Fruit fly (Drosophila melanogaster) whole organism, embryonic: ENCODE results near the gene Nrx-IV.

ENCODE experiments used
- CG10565 ChIP-seq: fragments of 200-800 bp; sonication (Bioruptor generic); optimal IDR thresholded peaks from 3 replicates; lab custom pipeline; 2016; ENCODE audit warnings: missing biosample characterization, mild to moderate bottlenecking, missing genetic modification characterization
- CG11504 ChIP-seq: fragments of 200-800 bp; sonication (Bioruptor generic); optimal IDR thresholded peaks from 3 replicates; lab custom pipeline; 2019; ENCODE audit warnings: missing biosample characterization, mild to moderate bottlenecking, missing genetic modification characterization, moderate library complexity
- CG11560 ChIP-seq: fragments of 200-800 bp; sonication (Bioruptor generic); IDR thresholded peaks from 3 replicates; pipeline ENCODE4 v1.3.6; 2022; ENCODE audit warnings: missing biosample characterization, missing genetic modification characterization
- CG11696 ChIP-seq: fragments of 200-800 bp; sonication (Bioruptor generic); IDR thresholded peaks from 2 replicates; pipeline ENCODE4 v1.3.6; 2022; ENCODE audit warnings: missing biosample characterization, missing genetic modification characterization
- CG12219 ChIP-seq: fragments of 200-800 bp; sonication (Bioruptor generic); optimal IDR thresholded peaks from 3 replicates; lab custom pipeline; 2018; ENCODE audit warnings: missing biosample characterization, mild to moderate bottlenecking, missing genetic modification characterization
- CG12236 ChIP-seq: fragments of 200-800 bp; sonication (Bioruptor generic); optimal IDR thresholded peaks from 2 replicates; lab custom pipeline; 2016; ENCODE audit warnings: missing biosample characterization, missing genetic modification characterization
- CG12769 ChIP-seq: fragments of 200-800 bp; sonication (Bioruptor generic); optimal IDR thresholded peaks from 2 replicates; lab custom pipeline; 2019; ENCODE audit warnings: missing biosample characterization, mild to moderate bottlenecking, missing genetic modification characterization, moderate library complexity
- CG13775 ChIP-seq: fragments of 200-800 bp; sonication (Bioruptor generic); optimal IDR thresholded peaks from 3 replicates; lab custom pipeline; 2017; ENCODE audit warnings: missing biosample characterization, mild to moderate bottlenecking, missing genetic modification characterization
- CG14050 ChIP-seq: fragments of 200-800 bp; sonication (Bioruptor generic); IDR thresholded peaks from 3 replicates; pipeline ENCODE4 v1.3.6; 2022; ENCODE audit warnings: missing biosample characterization, missing genetic modification characterization
- CG14441 ChIP-seq: fragments of 200-800 bp; sonication (Bioruptor generic); IDR thresholded peaks from 2 replicates; pipeline ENCODE4 v1.3.6; 2022; ENCODE audit warnings: missing biosample characterization, missing genetic modification characterization
- CG15601 ChIP-seq: fragments of 200-800 bp; sonication (Bioruptor generic); optimal IDR thresholded peaks from 3 replicates; lab custom pipeline; 2019; ENCODE audit warnings: missing biosample characterization, mild to moderate bottlenecking, missing genetic modification characterization, moderate library complexity
- CG16813 ChIP-seq: fragments of 200-800 bp; sonication (Bioruptor generic); IDR thresholded peaks from 3 replicates; pipeline ENCODE4 v1.3.6; 2022; ENCODE audit warnings: missing biosample characterization, missing genetic modification characterization; ENCODE audit not compliant: partially characterized antibody
- CG2199 ChIP-seq: fragments of 200-800 bp; sonication (Bioruptor generic); IDR thresholded peaks from 3 replicates; pipeline ENCODE4 v1.3.6; 2022; ENCODE audit warnings: missing biosample characterization, missing genetic modification characterization
- CG30403 ChIP-seq: fragments of 200-800 bp; sonication (Bioruptor generic); optimal IDR thresholded peaks from 3 replicates; lab custom pipeline; 2016; ENCODE audit warnings: missing biosample characterization, missing genetic modification characterization
- CG7556 ChIP-seq: fragments of 200-800 bp; sonication (Bioruptor generic); optimal IDR thresholded peaks from 2 replicates; lab custom pipeline; 2017; ENCODE audit warnings: missing biosample characterization, mild to moderate bottlenecking, missing genetic modification characterization
- Dip3 ChIP-seq: fragments of 200-800 bp; sonication (Bioruptor generic); optimal IDR thresholded peaks from 3 replicates; lab custom pipeline; 2016; ENCODE audit warnings: missing biosample characterization, missing genetic modification characterization
- Drgx ChIP-seq: fragments of 200-800 bp; sonication (Bioruptor generic); IDR thresholded peaks from 2 replicates; pipeline ENCODE4 v1.3.6; 2022; ENCODE audit warnings: missing biosample characterization, missing genetic modification characterization
- E2f1 ChIP-seq: fragments of 200-800 bp; sonication (Bioruptor generic); IDR thresholded peaks from 2 replicates; pipeline ENCODE4 v1.3.6; 2022; ENCODE audit warnings: missing biosample characterization, missing genetic modification characterization
- Ets65A ChIP-seq: fragments of 200-800 bp; sonication (Bioruptor generic); peaks from one replicate; lab custom pipeline; 2016; ENCODE audit warnings: missing biosample characterization, missing genetic modification characterization
- H15 ChIP-seq: fragments of 200-800 bp; sonication (Bioruptor generic); IDR thresholded peaks from 3 replicates; pipeline ENCODE4 v1.3.6; 2022; ENCODE audit warnings: missing biosample characterization, missing genetic modification characterization
- HLH3B ChIP-seq: fragments of 200-800 bp; sonication (Bioruptor generic); IDR thresholded peaks from 2 replicates; pipeline ENCODE4 v1.3.6; 2022; ENCODE audit warnings: missing biosample characterization, missing genetic modification characterization
- HmgZ ChIP-seq: fragments of 200-800 bp; sonication (Bioruptor generic); optimal IDR thresholded peaks from 2 replicates; lab custom pipeline; 2018; ENCODE audit warnings: missing biosample characterization, mild to moderate bottlenecking, missing genetic modification characterization
- Hr39 ChIP-seq: fragments of >200 bp; optimal IDR thresholded peaks from 2 replicates; lab custom pipeline; 2017
- Med ChIP-seq: fragments of 200-800 bp; sonication (Bioruptor generic); peaks from one replicate; lab custom pipeline; 2016; ENCODE audit warnings: missing biosample characterization, missing genetic modification characterization, mild to moderate bottlenecking, inconsistent platforms, moderate library complexity
- Ptx1 ChIP-seq: fragments of 200-800 bp; sonication (Bioruptor generic); IDR thresholded peaks from 2 replicates; pipeline ENCODE4 v1.3.6; 2022; ENCODE audit warnings: missing biosample characterization, missing genetic modification characterization
- Rfx ChIP-seq: fragments of 200-800 bp; sonication (Bioruptor generic); IDR thresholded peaks from 2 replicates; pipeline ENCODE4 v1.3.6; 2022; ENCODE audit warnings: missing biosample characterization, missing genetic modification characterization
- Spps ChIP-seq: fragments of 200-800 bp; sonication (Bioruptor generic); optimal IDR thresholded peaks from 2 replicates; lab custom pipeline; 2018; ENCODE audit warnings: missing biosample characterization, mild to moderate bottlenecking, missing genetic modification characterization
- bowl ChIP-seq: fragments of 200-800 bp; sonication (Bioruptor generic); IDR thresholded peaks from 2 replicates; pipeline ENCODE4 v1.3.6; 2022; ENCODE audit warnings: missing biosample characterization, missing genetic modification characterization
- chinmo ChIP-seq: fragments of 200-800 bp; sonication (Bioruptor generic); IDR thresholded peaks from 4 replicates; pipeline ENCODE4 v1.3.6; 2022; ENCODE audit warnings: missing biosample characterization, missing genetic modification characterization; ENCODE audit not compliant: partially characterized antibody
- ci ChIP-seq: fragments of 200-800 bp; sonication (Bioruptor generic); IDR thresholded peaks from 3 replicates; pipeline ENCODE4 v1.3.6; 2022; ENCODE audit warnings: missing biosample characterization, missing genetic modification characterization
- crol ChIP-seq: fragments of 200-800 bp; sonication (Bioruptor generic); IDR thresholded peaks from 2 replicates; pipeline ENCODE4 v1.3.6; 2022; ENCODE audit warnings: missing biosample characterization, missing genetic modification characterization
- cwo ChIP-seq: fragments of 200-800 bp; sonication (Bioruptor generic); optimal IDR thresholded peaks from 3 replicates; lab custom pipeline; 2017; ENCODE audit warnings: missing biosample characterization, missing genetic modification characterization, mild to moderate bottlenecking, moderate library complexity, missing genetic modification reagents
- dysf ChIP-seq: fragments of 200-800 bp; sonication (Bioruptor generic); IDR thresholded peaks from 3 replicates; pipeline ENCODE4 v1.3.6; 2022; ENCODE audit warnings: missing biosample characterization, missing genetic modification characterization
- grau ChIP-seq: fragments of 200-800 bp; optimal IDR thresholded peaks from 3 replicates; lab custom pipeline; 2019; ENCODE audit warnings: missing biosample characterization, mild to moderate bottlenecking, missing genetic modification characterization, moderate library complexity
- kni ChIP-seq: fragments of 200-800 bp; sonication (Bioruptor generic); optimal IDR thresholded peaks from 3 replicates; lab custom pipeline; 2017; ENCODE audit warnings: mild to moderate bottlenecking, missing biosample characterization, missing genetic modification reagents, missing genetic modification characterization
- lmd ChIP-seq: fragments of 200-800 bp; sonication (Bioruptor generic); IDR thresholded peaks from 2 replicates; pipeline ENCODE4 v1.3.6; 2022; ENCODE audit warnings: missing biosample characterization, missing genetic modification characterization
- nmo ChIP-seq: fragments of 200-800 bp; sonication (Bioruptor generic); optimal IDR thresholded peaks from 2 replicates; lab custom pipeline; 2018; ENCODE audit warnings: missing biosample characterization, mild to moderate bottlenecking, missing genetic modification characterization, moderate library complexity
- prd ChIP-seq, 3 experiments: fragments of >200 bp in 2 of 3; fragments of 200-800 bp in 1 of 3; sonication (Bioruptor generic) in 1 of 3; optimal IDR thresholded peaks in 2 of 3; IDR thresholded peaks in 1 of 3; 2 replicates in 2 of 3; 3 replicates in 1 of 3; pipeline versions ENCODE4 v1.3.6 to Lab custom; 2017 to 2022; ENCODE audit warnings: missing biosample characterization in 1 of 3, missing genetic modification characterization in 1 of 3
- row ChIP-seq: fragments of 200-800 bp; sonication (Bioruptor generic); IDR thresholded peaks from 3 replicates; pipeline ENCODE4 v1.3.6; 2022; ENCODE audit warnings: missing biosample characterization, missing genetic modification characterization
- sens ChIP-seq: fragments of 200-800 bp; sonication (Bioruptor generic); peaks from one replicate; lab custom pipeline; 2016; ENCODE audit warnings: missing biosample characterization, missing genetic modification characterization
- slbo ChIP-seq: fragments of 200-800 bp; sonication (Bioruptor generic); IDR thresholded peaks from 2 replicates; pipeline ENCODE4 v1.3.6; 2022; ENCODE audit warnings: missing biosample characterization, missing genetic modification characterization
- so ChIP-seq: fragments of 200-800 bp; sonication (Bioruptor generic); IDR thresholded peaks from 3 replicates; pipeline ENCODE4 v1.3.6; 2022; ENCODE audit warnings: missing biosample characterization, missing genetic modification characterization
- ssp ChIP-seq: fragments of 200-800 bp; sonication (Bioruptor generic); IDR thresholded peaks from 2 replicates; pipeline ENCODE4 v1.3.6; 2022; ENCODE audit warnings: missing biosample characterization, missing genetic modification characterization
- tna ChIP-seq: fragments of 200-800 bp; sonication (Bioruptor generic); IDR thresholded peaks from 2 replicates; pipeline ENCODE4 v1.3.6; 2022; ENCODE audit warnings: missing biosample characterization, missing genetic modification characterization; ENCODE audit not compliant: partially characterized antibody
- z ChIP-seq: fragments of 200-800 bp; sonication (Bioruptor generic); IDR thresholded peaks from 3 replicates; pipeline ENCODE4 v1.3.6; 2022; ENCODE audit warnings: missing biosample characterization, missing genetic modification characterization

The Nrx-IV gene

DNA sequence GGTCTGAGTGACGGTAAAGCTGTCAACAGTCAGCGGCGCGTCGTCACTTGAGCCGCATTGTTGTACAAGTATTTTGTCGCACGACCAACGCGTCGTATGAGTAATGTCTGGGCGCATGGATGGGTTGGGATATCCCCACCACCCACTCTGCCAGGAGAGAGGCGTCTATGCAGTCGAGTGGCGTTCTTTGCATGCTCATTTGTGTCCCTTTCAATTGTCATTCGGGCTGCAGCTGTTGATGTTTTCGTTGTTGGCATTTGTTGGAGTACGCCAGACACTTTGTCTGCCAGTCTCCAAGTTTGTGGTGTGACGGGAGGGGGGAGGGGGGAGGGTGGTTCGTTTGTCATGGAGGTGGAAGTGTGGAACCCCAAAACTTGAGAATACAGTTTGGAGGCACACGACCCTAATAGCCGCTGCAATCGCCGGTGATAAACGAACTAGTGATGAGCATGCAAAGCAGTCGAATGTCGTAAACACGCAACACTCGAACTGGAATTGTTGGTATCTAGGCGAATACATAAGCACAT, 15.9 kb downstream of the Nrx-IV start:
- TF ChIP-seq so (GFP tag; lab: Robert Waterston, UW) (0 out of 3 replicates have a peak, but pooled peaks have one; percentile 3), Ets65A (GFP tag; lab: Kevin White, UChicago) (peak; percentile 71), CG12219 (GFP tag; lab: Kevin White, UChicago) (no peak), crol (peak; percentile 66), CG11504 (tag; lab: Kevin White, UChicago) (no peak), HmgZ (no peak), CG15601 (tag; lab: Kevin White, UChicago) (peak; percentile 37), Hr39 (lab: Kevin White, UChicago) (peak; percentile 56), CG16813 (GFP tag; lab: Robert Waterston, UW) (0 out of 3 replicates have a peak, but pooled peaks have one; percentile 13), CG10565 (no peak), CG11560 (tag; lab: Robert Waterston, UW) (0 out of 3 replicates have a peak, but pooled peaks have one; percentile 36), CG11696 (GFP tag; lab: Robert Waterston, UW) (no peak), Med (GFP tag; lab: Kevin White, UChicago) (peak; percentile 83), cwo (GFP tag; lab: Kevin White, UChicago) (peak; percentile 53), tna (GFP tag; lab: Robert Waterston, UW) (peak; percentile 28; the same call in 1 of the 2 replicates), CG12769 (tag; lab: Kevin White, UChicago) (no peak), chinmo (0 out of 4 replicates have a peak, but pooled peaks have one; percentile 70), dysf (no peak), Rfx (GFP tag; lab: Robert Waterston, UW) (peak; percentile 13; the same call in 1 of the 2 replicates), kni (GFP tag; lab: Kevin White, UChicago) (peak; percentile 16)

DNA sequence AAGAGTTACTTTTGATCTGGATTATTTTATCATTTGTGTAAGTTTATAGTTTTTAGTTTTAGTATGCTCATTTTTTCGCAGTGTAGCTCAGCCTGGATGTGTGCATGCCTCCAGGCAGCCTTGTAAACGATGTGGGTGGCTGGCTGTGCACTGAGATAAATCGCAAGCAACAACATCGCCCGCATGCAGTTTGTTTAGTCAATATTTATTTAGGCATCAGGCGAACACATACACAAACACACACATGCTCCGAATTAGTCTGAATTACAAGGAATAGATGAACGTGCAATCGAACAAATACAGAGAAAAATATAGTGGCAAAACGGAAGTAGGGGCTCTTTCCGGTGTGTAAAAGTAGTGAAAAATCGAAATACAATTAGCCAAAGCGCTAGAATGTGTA, 16.8 kb downstream of the Nrx-IV start:
- TF ChIP-seq CG30403 (peak; percentile 11), Drgx (GFP tag; lab: Robert Waterston, UW) (peak; percentile 18), E2f1 (0 out of 2 replicates have a peak, but pooled peaks have one; percentile 6), sens (GFP tag; lab: Kevin White, UChicago) (peak; percentile 68), dysf (0 out of 3 replicates have a peak, but pooled peaks have one; percentile 20), prd (optimal IDR thresholded peaks at IDR 0.05; lab: Kevin White, UChicago) (no peak), prd (GFP tag; IDR thresholded peaks at IDR 0.05; lab: Robert Waterston, UW) (0 out of 3 replicates have a peak, but pooled peaks have one; percentile 22), H15 (GFP tag; lab: Robert Waterston, UW) (0 out of 3 replicates have a peak, but pooled peaks have one; percentile 25), grau (peak; percentile 11), nmo (peak; percentile 41), Dip3 (no peak), bowl (GFP tag; lab: Robert Waterston, UW) (no peak), ssp (peak; percentile 38), CG14050 (peak; percentile 13; the same call in 1 of the 3 replicates), ci (GFP tag; lab: Robert Waterston, UW) (peak; percentile 46; the same call in 2 of the 3 replicates), Med (GFP tag; lab: Kevin White, UChicago) (peak; percentile 49), CG13775 (no peak), Spps (tag; lab: Kevin White, UChicago) (no peak), HLH3B (0 out of 2 replicates have a peak, but pooled peaks have one; percentile 44), Ptx1 (GFP tag; lab: Robert Waterston, UW) (peak; percentile 36; the same call in 1 of the 2 replicates), CG14441 (GFP tag; lab: Robert Waterston, UW) (0 out of 2 replicates have a peak, but pooled peaks have one; percentile 4), CG7556 (GFP tag; lab: Kevin White, UChicago) (peak; percentile 31), slbo (GFP tag; lab: Robert Waterston, UW) (0 out of 2 replicates have a peak, but pooled peaks have one; percentile 18), z (GFP tag; lab: Robert Waterston, UW) (0 out of 3 replicates have a peak, but pooled peaks have one; percentile 33), CG2199 (no peak), CG12236 (GFP tag; lab: Kevin White, UChicago) (no peak), lmd (GFP tag; lab: Robert Waterston, UW) (0 out of 2 replicates have a peak, but pooled peaks have one; percentile 15), row (GFP tag; lab: Robert Waterston, UW) (peak; percentile 13; the same call in 1 of the 3 replicates)
